Worm (Caenorhabditis elegans): ENCODE results near the gene srh-71.
"Not testable (repeated sequence)": the region's sequence is repeated elsewhere in the genome, so short reads cannot be mapped to it uniquely, and the experiment has no call there.

The srh-71 gene

ce11 chrII:3112313-3112712, 11.0 kb upstream of the srh-71 start, which contains the start of gene Y25C1A.2:
Y25C1A.2 (plus strand) TSS chrII:3112613.
- TF ChIP-seq W03F9.2 (tag; optimal IDR thresholded peaks at IDR 0.05), result no peak
- TF ChIP-seq dao-5 (tag; optimal IDR thresholded peaks at IDR 0.05), result no peak
- no peak for TF ChIP-seq him-1 (tag; optimal IDR thresholded peaks at IDR 0.05)

ce11 chrII:3113289-3113688, 10.0 kb upstream of the srh-71 start:
- TF ChIP-seq dao-5 (tag; optimal IDR thresholded peaks at IDR 0.05) (no peak), him-1 (tag; optimal IDR thresholded peaks at IDR 0.05) (no peak), W03F9.2 (tag; optimal IDR thresholded peaks at IDR 0.05) (no peak)

- no peak for TF ChIP-seq dao-5 (tag; optimal IDR thresholded peaks at IDR 0.05)
- no peak for TF ChIP-seq W03F9.2 (tag; optimal IDR thresholded peaks at IDR 0.05)
- TF ChIP-seq him-1 (tag; optimal IDR thresholded peaks at IDR 0.05), result no peak
These were observed 9.4 kb upstream of the srh-71 start, which contains the start of gene clec-123 for ce11 chrII:3113934-3114333. clec-123 (plus strand) TSS chrII:3114234.

ce11 chrII:3117471-3117870, 5.8 kb upstream of the srh-71 start, which contains the start of gene T10D4.7:
T10D4.7 (plus strand) TSS chrII:3117771.
- TF ChIP-seq him-1 (tag; optimal IDR thresholded peaks at IDR 0.05) (no peak), W03F9.2 (tag; optimal IDR thresholded peaks at IDR 0.05) (no peak), dao-5 (tag; optimal IDR thresholded peaks at IDR 0.05) (no peak)

ce11 chrII:3118907-3119382, 4.4 kb upstream of the srh-71 start, which contains the start of gene T10D4.6:
T10D4.6 (plus strand) TSS chrII:3119332.
- TF ChIP-seq dao-5 (tag; optimal IDR thresholded peaks at IDR 0.05) (no peak), him-1 (tag; optimal IDR thresholded peaks at IDR 0.05) (no peak), W03F9.2 (tag; optimal IDR thresholded peaks at IDR 0.05) (no peak)

ce11 chrII:3126341-3126740, 3.0 kb downstream of the srh-71 start, which contains the start of gene ins-19:
ins-19 (minus strand) TSS chrII:3126441.
- TF ChIP-seq W03F9.2 (tag; optimal IDR thresholded peaks at IDR 0.05) (no peak), dao-5 (tag; optimal IDR thresholded peaks at IDR 0.05) (no peak), him-1 (tag; optimal IDR thresholded peaks at IDR 0.05) (no peak)

ce11 chrII:3126741-3127140, 3.4 kb downstream of the srh-71 start, which contains the start of gene ins-31:
ins-31 (plus strand) TSS chrII:3127041.
- TF ChIP-seq dao-5, W03F9.2, him-1 (tag; optimal IDR thresholded peaks at IDR 0.05): not testable (repeated sequence)

- TF ChIP-seq W03F9.2 (tag; optimal IDR thresholded peaks at IDR 0.05), result no peak
- no peak for TF ChIP-seq dao-5 (tag; optimal IDR thresholded peaks at IDR 0.05)
- no peak for TF ChIP-seq him-1 (tag; optimal IDR thresholded peaks at IDR 0.05)
These were observed 5.7 kb downstream of the srh-71 start, which contains the start of gene chil-24 for ce11 chrII:3129007-3129406. chil-24 (plus strand) TSS chrII:3129162.

ce11 chrII:3135293-3135692, 12.0 kb downstream of the srh-71 start:
- no peak for TF ChIP-seq dao-5 (tag; optimal IDR thresholded peaks at IDR 0.05)
- no peak for TF ChIP-seq W03F9.2 (tag; optimal IDR thresholded peaks at IDR 0.05)
- TF ChIP-seq him-1 (tag; optimal IDR thresholded peaks at IDR 0.05), result no peak

- TF ChIP-seq W03F9.2 (tag; optimal IDR thresholded peaks at IDR 0.05) (no peak), dao-5 (tag; optimal IDR thresholded peaks at IDR 0.05) (no peak)
These were observed 14.5 kb downstream of the srh-71 start, which contains the start of gene sri-54 for ce11 chrII:3137804-3138203. sri-54 (minus strand) TSS chrII:3137904.

ce11 chrII:3142855-3143254, 19.5 kb downstream of the srh-71 start, which contains the start of gene sri-42:
sri-42 (minus strand) TSS chrII:3142955.
- TF ChIP-seq him-1, dao-5, W03F9.2 (tag; optimal IDR thresholded peaks at IDR 0.05): not testable (repeated sequence)

ce11 chrII:3144552-3144951, 21.2 kb downstream of the srh-71 start, which contains the start of gene sri-43:
sri-43 (minus strand) TSS chrII:3144652.
- not testable (repeated sequence) for TF ChIP-seq W03F9.2, him-1, dao-5 (tag; optimal IDR thresholded peaks at IDR 0.05)

ce11 chrII:3145842-3146241, 22.5 kb downstream of the srh-71 start, which contains the start of gene T10D4.15:
T10D4.15 (plus strand) TSS chrII:3146142.
- TF ChIP-seq W03F9.2 (tag; optimal IDR thresholded peaks at IDR 0.05) (no peak), dao-5 (tag; optimal IDR thresholded peaks at IDR 0.05) (no peak), him-1 (tag; optimal IDR thresholded peaks at IDR 0.05) (no peak)

ce11 chrII:3148404-3148803, 25.1 kb downstream of the srh-71 start:
- TF ChIP-seq W03F9.2 (tag; optimal IDR thresholded peaks at IDR 0.05), result no peak
- no peak for TF ChIP-seq dao-5 (tag; optimal IDR thresholded peaks at IDR 0.05)
- TF ChIP-seq him-1 (tag; optimal IDR thresholded peaks at IDR 0.05), result no peak
